Fruit fly (Drosophila melanogaster): ENCODE data around the gene Spase22-23.
A peak's percentile ranks its signal among the peaks of the same experiment; 100 is the strongest.

Spase22-23 gene

DNA sequence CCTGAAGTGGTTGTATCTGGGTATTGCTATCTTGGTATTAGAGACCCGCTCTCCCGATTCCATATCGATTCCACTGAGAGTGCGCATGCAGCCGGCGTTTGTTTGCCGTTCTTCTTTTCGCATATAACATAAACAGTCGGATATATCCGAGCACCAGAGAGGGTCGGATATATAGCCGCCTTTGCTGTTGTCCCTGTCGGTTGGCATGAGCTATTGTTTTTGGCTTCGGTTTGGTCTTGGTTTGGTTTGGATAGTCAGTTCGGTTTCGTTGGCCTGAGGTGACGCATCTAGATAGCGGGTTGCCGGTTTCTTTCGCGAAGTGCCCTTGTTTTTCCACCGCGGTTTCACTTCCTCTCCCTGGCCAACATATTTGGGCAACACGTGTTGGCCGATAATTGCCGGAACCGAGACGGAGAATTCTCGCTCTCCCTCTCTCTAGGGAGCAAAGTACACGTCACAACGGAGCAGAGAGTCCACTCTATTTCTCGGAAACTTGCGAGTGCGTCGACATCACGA lies 43.0 kb upstream of the Spase22-23 start, which contains the start of gene Orct2 (continued):
- TF ChIP-seq CHES-1-like (GFP tag; optimal IDR thresholded peaks at IDR 0.05): peak; percentile 9
- TF ChIP-seq CG17385 (GFP tag; optimal IDR thresholded peaks at IDR 0.05): peak; percentile 32
- peak; percentile 4 for TF ChIP-seq CG2712 (tag; optimal IDR thresholded peaks at IDR 0.05)
- TF ChIP-seq tup (GFP tag; optimal IDR thresholded peaks at IDR 0.05): no peak
- TF ChIP-seq schlank (tag; optimal IDR thresholded peaks at IDR 0.05): no peak
- TF ChIP-seq sr (GFP tag; IDR thresholded peaks at IDR 0.05): no peak
- TF ChIP-seq bsh (GFP tag; optimal IDR thresholded peaks at IDR 0.05): peak in 1 of 2 experiments; percentile 9
- no peak for TF ChIP-seq CG3726 (GFP tag; IDR thresholded peaks at IDR 0.05)
- TF ChIP-seq twi (tag; optimal IDR thresholded peaks at IDR 0.05): peak; percentile 62
- TF ChIP-seq ase (GFP tag; IDR thresholded peaks at IDR 0.05): no peak
- peak; percentile 15 for TF ChIP-seq CG9727 (GFP tag; optimal IDR thresholded peaks at IDR 0.05)
- no peak for TF ChIP-seq CG1233 (GFP tag; optimal IDR thresholded peaks at IDR 0.05)
- TF ChIP-seq CG15269 (tag; optimal IDR thresholded peaks at IDR 0.05): peak; percentile 15
- peak; percentile 98 for TF ChIP-seq CG13894 (tag; optimal IDR thresholded peaks at IDR 0.05)
- TF ChIP-seq CG13296 (GFP tag; optimal IDR thresholded peaks at IDR 0.05): peak; percentile 33
- no peak for TF ChIP-seq fru (optimal IDR thresholded peaks at IDR 0.05)
- TF ChIP-seq unc-4 (GFP tag; IDR thresholded peaks at IDR 0.05; ENCODE audit: partially characterized antibody): 0 out of 2 replicates have a peak, but pooled peaks have one; percentile 26

DNA sequence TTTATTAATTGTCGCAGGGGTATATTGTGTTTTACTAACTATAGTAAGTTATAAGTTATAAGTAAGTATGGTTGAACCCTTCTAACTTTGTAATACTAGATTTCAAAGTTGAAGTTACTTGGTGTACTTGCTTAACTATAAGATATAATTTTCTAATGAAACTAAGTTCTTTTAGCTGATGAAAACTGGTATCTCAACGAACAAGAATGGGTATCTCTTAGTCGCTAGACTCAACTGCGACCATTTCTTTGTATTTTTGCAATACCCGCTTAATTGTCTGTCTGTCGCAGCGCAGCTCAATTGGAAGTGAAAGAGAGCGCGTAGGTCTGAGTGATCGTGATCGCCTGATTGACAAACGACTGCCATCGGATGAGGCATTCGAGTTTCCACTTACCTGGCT lies 42.4 kb upstream of the Spase22-23 start:
- no peak for TF ChIP-seq zfh2 (GFP tag; optimal IDR thresholded peaks at IDR 0.05)
- no peak for TF ChIP-seq eyg (GFP tag; optimal IDR thresholded peaks at IDR 0.05)
- TF ChIP-seq D19B (GFP tag; optimal IDR thresholded peaks at IDR 0.05): peak; percentile 67
- TF ChIP-seq Dref (GFP tag; IDR thresholded peaks at IDR 0.05): no peak
- no peak for TF ChIP-seq gcm (GFP tag; optimal IDR thresholded peaks at IDR 0.05)
- no peak for TF ChIP-seq Eip74EF (GFP tag; optimal IDR thresholded peaks at IDR 0.05)
- no peak for TF ChIP-seq Mes4 (GFP tag; optimal IDR thresholded peaks at IDR 0.05)
- TF ChIP-seq Lhr (GFP tag; optimal IDR thresholded peaks at IDR 0.05): no peak
- peak; percentile 48 for TF ChIP-seq Elba2 (GFP tag; optimal IDR thresholded peaks at IDR 0.05)
- no peak for TF ChIP-seq Rfx (GFP tag; IDR thresholded peaks at IDR 0.05)
- TF ChIP-seq mld (GFP tag; IDR thresholded peaks at IDR 0.05; ENCODE audit: partially characterized antibody): 0 out of 3 replicates have a peak, but pooled peaks have one; percentile 43
- no peak for TF ChIP-seq Sox100B (GFP tag; optimal IDR thresholded peaks at IDR 0.05)
- TF ChIP-seq CG12219 (GFP tag; optimal IDR thresholded peaks at IDR 0.05): no peak
- no peak for TF ChIP-seq jigr1 (GFP tag; IDR thresholded peaks at IDR 0.05)
- TF ChIP-seq CG14050 (GFP tag; IDR thresholded peaks at IDR 0.05): no peak
- no peak for TF ChIP-seq CG18599 (GFP tag; optimal IDR thresholded peaks at IDR 0.05)
- TF ChIP-seq nom (GFP tag; optimal IDR thresholded peaks at IDR 0.05): no peak
- no peak for TF ChIP-seq CG12659 (GFP tag; optimal IDR thresholded peaks at IDR 0.05)
- no peak for TF ChIP-seq CG18619 (GFP tag; optimal IDR thresholded peaks at IDR 0.05)
- TF ChIP-seq Opbp (GFP tag; IDR thresholded peaks at IDR 0.05; ENCODE audit: partially characterized antibody): no peak
- no peak for TF ChIP-seq ssp (GFP tag; IDR thresholded peaks at IDR 0.05)
- no peak for TF ChIP-seq tna (GFP tag; IDR thresholded peaks at IDR 0.05; ENCODE audit: partially characterized antibody)
- TF ChIP-seq gfzf (GFP tag; optimal IDR thresholded peaks at IDR 0.05): no peak
- TF ChIP-seq CG4820 (GFP tag; optimal IDR thresholded peaks at IDR 0.05): no peak
- TF ChIP-seq en (GFP tag; optimal IDR thresholded peaks at IDR 0.05): no peak
- TF ChIP-seq amos (GFP tag; IDR thresholded peaks at IDR 0.05; ENCODE audit: partially characterized antibody): no peak
- no peak for TF ChIP-seq Chrac-16 (GFP tag; optimal IDR thresholded peaks at IDR 0.05)
- TF ChIP-seq gem (tag; optimal IDR thresholded peaks at IDR 0.05): peak; percentile 15
- TF ChIP-seq gce (GFP tag; IDR thresholded peaks at IDR 0.05): no peak
- no peak for TF ChIP-seq kay (GFP tag; optimal IDR thresholded peaks at IDR 0.05)
- no peak for TF ChIP-seq CG43689 (GFP tag; IDR thresholded peaks at IDR 0.05)
- no peak for TF ChIP-seq psq (GFP tag; optimal IDR thresholded peaks at IDR 0.05)
- no peak for TF ChIP-seq Sry-β (GFP tag; optimal IDR thresholded peaks at IDR 0.05)
